Fruit fly (Drosophila melanogaster) whole organism, adult: ENCODE results near the gene CG7530.

Source experiments
- CG12768 ChIP-seq: fragments of 200-800 bp; sonication (Bioruptor generic); optimal IDR thresholded peaks from 2 replicates; lab custom pipeline; 2017; ENCODE audit warnings: missing biosample characterization, missing genetic modification characterization, mild to moderate bottlenecking, moderate library complexity, missing genetic modification reagents
- CG14711 ChIP-seq: fragments of 200-800 bp; sonication (Bioruptor generic); optimal IDR thresholded peaks from 2 replicates; lab custom pipeline; 2018; ENCODE audit warnings: missing biosample characterization, mild to moderate bottlenecking, missing genetic modification characterization, moderate library complexity
- CG5204 ChIP-seq: fragments of 200-800 bp; sonication (Bioruptor generic); optimal IDR thresholded peaks from 2 replicates; lab custom pipeline; 2016; ENCODE audit warnings: missing biosample characterization, missing genetic modification characterization
- CG7045 ChIP-seq: fragments of 200-800 bp; sonication (Bioruptor generic); optimal IDR thresholded peaks from 2 replicates; lab custom pipeline; 2017; ENCODE audit warnings: missing biosample characterization, mild to moderate bottlenecking, missing genetic modification characterization
- CG7101 ChIP-seq: fragments of 200-800 bp; sonication (Bioruptor generic); optimal IDR thresholded peaks from 2 replicates; lab custom pipeline; 2018; ENCODE audit warnings: missing biosample characterization, mild to moderate bottlenecking, missing genetic modification characterization, moderate library complexity
- Clk ChIP-seq: fragments of 200-800 bp; sonication (Bioruptor generic); optimal IDR thresholded peaks from 2 replicates; lab custom pipeline; 2017; ENCODE audit warnings: missing biosample characterization, missing genetic modification characterization
- Hr96 ChIP-seq: fragments of 200-800 bp; sonication (Bioruptor generic); optimal IDR thresholded peaks from 2 replicates; lab custom pipeline; 2016; ENCODE audit warnings: missing biosample characterization, missing genetic modification characterization
- cic ChIP-seq: fragments of 200-800 bp; sonication (Bioruptor generic); optimal IDR thresholded peaks from 2 replicates; lab custom pipeline; 2017; ENCODE audit warnings: missing biosample characterization, mild to moderate bottlenecking, missing genetic modification characterization, moderate library complexity
- cnc ChIP-seq, 2 experiments: fragments of >200 bp; optimal IDR thresholded peaks; 2 replicates each; lab custom pipeline; 2017
- kay ChIP-seq: fragments of 200-800 bp; sonication (Bioruptor generic); peaks from one replicate; lab custom pipeline; 2016; ENCODE audit warnings: missing biosample characterization, missing genetic modification characterization, borderline replicate concordance
- ovo ChIP-seq: fragments of 200-800 bp; sonication (Bioruptor generic); optimal IDR thresholded peaks from 2 replicates; lab custom pipeline; 2016; ENCODE audit warnings: missing biosample characterization, missing genetic modification characterization
- tj ChIP-seq: fragments of 200-800 bp; sonication (Bioruptor generic); optimal IDR thresholded peaks from 3 replicates; lab custom pipeline; 2017; ENCODE audit warnings: missing biosample characterization, mild to moderate bottlenecking, missing genetic modification characterization, moderate library complexity
- toe ChIP-seq: fragments of 200-800 bp; sonication (Bioruptor generic); optimal IDR thresholded peaks from 2 replicates; lab custom pipeline; 2016; ENCODE audit warnings: missing biosample characterization, missing genetic modification characterization

dm6 chr3R:14721942-14722939 is 9.1 kb downstream of the CG7530 start:
- TF ChIP-seq ovo (GFP tag; lab: Kevin White, UChicago) = no peak
- peak; percentile 26 for TF ChIP-seq CG7045 (GFP tag; lab: Kevin White, UChicago)
- TF ChIP-seq CG12768 (GFP tag; lab: Kevin White, UChicago) = peak; percentile 60
- TF ChIP-seq CG14711 (tag; lab: Kevin White, UChicago) = peak; percentile 31
- TF ChIP-seq Clk (GFP tag; lab: Kevin White, UChicago) = no peak
- no peak for TF ChIP-seq cic (GFP tag; lab: Kevin White, UChicago)
- peak; percentile 52 for TF ChIP-seq CG7101
- no peak for TF ChIP-seq CG5204
- TF ChIP-seq kay (GFP tag; lab: Kevin White, UChicago) = no peak
- TF ChIP-seq Hr96 (GFP tag; lab: Kevin White, UChicago) = no peak
- TF ChIP-seq tj = peak; percentile 19
- no peak for TF ChIP-seq cnc (optimal IDR thresholded peaks at IDR 0.05; lab: Kevin White, UChicago)
- TF ChIP-seq toe = no peak
